Fruit fly (Drosophila melanogaster): Measurements from ENCODE around the gene Noc1.

Gene Noc1

DNA sequence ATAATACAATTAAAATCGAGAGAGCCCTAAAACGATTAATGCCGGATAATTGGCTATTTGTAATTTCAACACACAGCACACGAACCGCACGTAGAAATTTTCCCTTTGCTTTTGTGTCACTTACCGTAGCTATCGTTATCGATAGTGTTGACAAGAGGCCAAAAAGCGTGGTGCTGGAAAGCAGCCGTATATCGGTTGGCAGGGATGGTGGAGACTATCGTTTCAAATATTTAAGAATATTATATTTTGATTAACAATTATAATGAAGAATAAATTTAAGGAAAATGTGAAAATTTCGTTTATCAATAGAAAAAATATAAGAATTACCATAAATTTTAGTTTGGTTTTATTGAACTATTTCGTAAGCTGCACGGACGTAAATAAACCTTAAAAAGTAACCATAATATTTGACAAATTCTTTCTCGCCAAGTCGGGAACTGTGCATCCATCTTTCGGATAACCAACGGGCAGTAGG is 18.5 kb downstream of the Noc1 start, which contains the start of gene JIL-1 (continued):
- TF ChIP-seq CG2875 (GFP tag; optimal IDR thresholded peaks at IDR 0.05) (no peak), CG31224 (GFP tag; IDR thresholded peaks at IDR 0.05) (peak; percentile 65), Side (GFP tag; optimal IDR thresholded peaks at IDR 0.05) (no peak), CG30020 (tag; optimal IDR thresholded peaks at IDR 0.05) (peak; percentile 33), z (GFP tag; IDR thresholded peaks at IDR 0.05) (0 out of 3 replicates have a peak, but pooled peaks have one; percentile 28), mirr (GFP tag; optimal IDR thresholded peaks at IDR 0.05) (no peak), GATAe (GFP tag; conservative IDR thresholded peaks at IDR 0.05) (no peak), Mes4 (GFP tag; optimal IDR thresholded peaks at IDR 0.05) (no peak), Lhr (GFP tag; optimal IDR thresholded peaks at IDR 0.05) (no peak), Sry-β (GFP tag; optimal IDR thresholded peaks at IDR 0.05) (peak; percentile 4), NFAT (GFP tag; IDR thresholded peaks at IDR 0.05) (peak; percentile 92), CG17612 (GFP tag; IDR thresholded peaks at IDR 0.05) (no peak), CG12155 (GFP tag; optimal IDR thresholded peaks at IDR 0.05) (peak; percentile 68), CHES-1-like (GFP tag; optimal IDR thresholded peaks at IDR 0.05) (no peak), ci (GFP tag; IDR thresholded peaks at IDR 0.05) (peak; percentile 78), Kr (GFP tag; optimal IDR thresholded peaks at IDR 0.05) (no peak), peb (GFP tag; IDR thresholded peaks at IDR 0.05) (peak; percentile 33), phol (tag; optimal IDR thresholded peaks at IDR 0.05) (peak; percentile 65), CG3065 (GFP tag; optimal IDR thresholded peaks at IDR 0.05) (no peak), CG18476 (GFP tag; optimal IDR thresholded peaks at IDR 0.05) (peak; percentile 60), HHEX (GFP tag; optimal IDR thresholded peaks at IDR 0.05) (peak; percentile 20), CG8290 (GFP tag; optimal IDR thresholded peaks at IDR 0.05) (peak; percentile 59), CG8290 (tag; optimal IDR thresholded peaks at IDR 0.05) (peak; percentile 9 to 74), Dek (tag; optimal IDR thresholded peaks at IDR 0.05) (peak; percentile 65), nau (GFP tag; optimal IDR thresholded peaks at IDR 0.05) (no peak), ab (GFP tag; optimal IDR thresholded peaks at IDR 0.05) (no peak), CG8944 (GFP tag; optimal IDR thresholded peaks at IDR 0.05) (peak; percentile 12), pita (GFP tag; optimal IDR thresholded peaks at IDR 0.05) (no peak), fru (optimal IDR thresholded peaks at IDR 0.05) (no peak), Vsx1 (GFP tag; optimal IDR thresholded peaks at IDR 0.05) (peak; percentile 19), D19B (GFP tag; optimal IDR thresholded peaks at IDR 0.05) (no peak), CG13296 (GFP tag; optimal IDR thresholded peaks at IDR 0.05) (peak; percentile 47), tap (tag; optimal IDR thresholded peaks at IDR 0.05) (no peak), sens-2 (GFP tag; IDR thresholded peaks at IDR 0.05) (no peak), Dbx (GFP tag; IDR thresholded peaks at IDR 0.05) (peak; percentile 93), inv (GFP tag; IDR thresholded peaks at IDR 0.05; ENCODE audit: partially characterized antibody) (peak; percentile 83), lilli (GFP tag; optimal IDR thresholded peaks at IDR 0.05) (peak; percentile 76), bigmax (GFP tag; optimal IDR thresholded peaks at IDR 0.05) (no peak), Elba2 (GFP tag; optimal IDR thresholded peaks at IDR 0.05) (peak; percentile 40), vfl (GFP tag; optimal IDR thresholded peaks at IDR 0.05) (peak; percentile 64), eve (GFP tag; optimal IDR thresholded peaks at IDR 0.05) (peak in 1 of 2 experiments; percentile 46), Taf1 (GFP tag; IDR thresholded peaks at IDR 0.05) (peak; percentile 45; the same call in 1 of the 2 replicates), Asciz (GFP tag; optimal IDR thresholded peaks at IDR 0.05) (peak; percentile 33), Fer2 (tag; optimal IDR thresholded peaks at IDR 0.05) (no peak), CG7839 (tag; optimal IDR thresholded peaks at IDR 0.05) (peak; percentile 79), jumu (GFP tag; optimal IDR thresholded peaks at IDR 0.05) (peak; percentile 35), CG34376 (GFP tag; optimal IDR thresholded peaks at IDR 0.05) (peak; percentile 26), CG15601 (tag; optimal IDR thresholded peaks at IDR 0.05) (peak; percentile 39), CG34224 (GFP tag; IDR thresholded peaks at IDR 0.05; ENCODE audit: partially characterized antibody) (peak; percentile 83), ranshi (GFP tag; IDR thresholded peaks at IDR 0.05) (peak; percentile 63), NK7.1 (GFP tag; optimal IDR thresholded peaks at IDR 0.05) (no peak), CkIIα-i1 (GFP tag; IDR thresholded peaks at IDR 0.05) (no peak)
